Fruit fly (Drosophila melanogaster) whole organism, embryonic: ENCODE results near the gene iav.

Experiments
- ATbp ChIP-seq: fragments of 200-800 bp; sonication (Bioruptor generic); optimal IDR thresholded peaks from 2 replicates; lab custom pipeline; 2017; ENCODE audit warnings: missing biosample characterization, mild to moderate bottlenecking, missing genetic modification characterization, missing genetic modification reagents
- Abd-B ChIP-seq: fragments of 200-800 bp; sonication (Bioruptor generic); optimal IDR thresholded peaks from 2 replicates; lab custom pipeline; 2018; ENCODE audit warnings: missing biosample characterization, mild to moderate bottlenecking, missing genetic modification characterization, moderate library complexity
- Ada2b ChIP-seq: fragments of 200-800 bp; sonication (Bioruptor generic); IDR thresholded peaks from 2 replicates; pipeline ENCODE4 v1.3.6; 2022; ENCODE audit warnings: missing biosample characterization, missing genetic modification characterization
- Atf6 ChIP-seq: fragments of 200-800 bp; sonication (Bioruptor generic); IDR thresholded peaks from 2 replicates; pipeline ENCODE4 v1.3.6; 2022; ENCODE audit warnings: missing biosample characterization, missing genetic modification characterization
- Awh ChIP-seq: fragments of 200-800 bp; sonication (Bioruptor generic); IDR thresholded peaks from 2 replicates; pipeline ENCODE4, ENCODE4 v1.3.6; 2022; ENCODE audit warnings: missing biosample characterization, missing genetic modification characterization
- B-H2 ChIP-seq: fragments of 200-800 bp; sonication (Bioruptor generic); optimal IDR thresholded peaks from 2 replicates; lab custom pipeline; 2018; ENCODE audit warnings: missing biosample characterization, mild to moderate bottlenecking, missing genetic modification characterization
- CG11085 ChIP-seq: fragments of 200-800 bp; sonication (Bioruptor generic); IDR thresholded peaks from 2 replicates; pipeline ENCODE4 v1.3.6; 2022; ENCODE audit warnings: missing biosample characterization, missing genetic modification characterization
- CG1603 ChIP-seq: fragments of 200-800 bp; sonication (Bioruptor generic); optimal IDR thresholded peaks from 2 replicates; lab custom pipeline; 2019; ENCODE audit warnings: missing biosample characterization, mild to moderate bottlenecking, missing genetic modification characterization, moderate library complexity
- CG17328 ChIP-seq: fragments of 200-800 bp; sonication (Bioruptor generic); IDR thresholded peaks from 2 replicates; pipeline ENCODE4 v1.3.6; 2022; ENCODE audit warnings: missing biosample characterization, missing genetic modification characterization
- CG18011 ChIP-seq: fragments of 200-800 bp; sonication (Bioruptor generic); optimal IDR thresholded peaks from 2 replicates; lab custom pipeline; 2017; ENCODE audit warnings: missing biosample characterization, missing genetic modification characterization, mild to moderate bottlenecking, moderate library complexity, missing genotype
- CG2678 ChIP-seq: fragments of 200-800 bp; sonication (Bioruptor generic); optimal IDR thresholded peaks from 3 replicates; lab custom pipeline; 2019; ENCODE audit warnings: missing biosample characterization, mild to moderate bottlenecking, missing genetic modification characterization, moderate library complexity
- CG32532 ChIP-seq: fragments of 200-800 bp; sonication (Bioruptor generic); IDR thresholded peaks from 2 replicates; pipeline ENCODE4 v1.3.6; 2022; ENCODE audit warnings: missing biosample characterization, missing genetic modification characterization
- CG5953 ChIP-seq: fragments of 200-800 bp; sonication (Bioruptor generic); IDR thresholded peaks from 2 replicates; pipeline ENCODE4 v1.3.6; 2022; ENCODE audit warnings: missing biosample characterization, missing genetic modification characterization
- CG7839 ChIP-seq: fragments of 200-800 bp; sonication (Bioruptor generic); optimal IDR thresholded peaks from 3 replicates; lab custom pipeline; 2018; ENCODE audit warnings: missing biosample characterization, mild to moderate bottlenecking, missing genetic modification characterization, moderate library complexity
- CG8290 ChIP-seq, 3 experiments: fragments of 200-800 bp; sonication (Bioruptor generic); optimal IDR thresholded peaks; 2 replicates each; lab custom pipeline; 2016 to 2019; ENCODE audit warnings: missing biosample characterization in 3 of 3, missing genetic modification characterization in 3 of 3, mild to moderate bottlenecking in 2 of 3, moderate library complexity in 1 of 3
- CG8388 ChIP-seq: fragments of 200-800 bp; sonication (Bioruptor generic); optimal IDR thresholded peaks from 2 replicates; lab custom pipeline; 2019; ENCODE audit warnings: missing biosample characterization, mild to moderate bottlenecking, missing genetic modification characterization, moderate library complexity
- CG9215 ChIP-seq: fragments of 200-800 bp; sonication (Bioruptor generic); IDR thresholded peaks from 2 replicates; pipeline ENCODE4 v1.3.6; 2022; ENCODE audit warnings: missing biosample characterization, missing genetic modification characterization
- Dp ChIP-seq: fragments of 200-800 bp; sonication (Bioruptor generic); optimal IDR thresholded peaks from 2 replicates; lab custom pipeline; 2018; ENCODE audit warnings: missing biosample characterization, mild to moderate bottlenecking, missing genetic modification characterization, moderate library complexity
- Elba2 ChIP-seq: fragments of 200-800 bp; sonication (Bioruptor generic); optimal IDR thresholded peaks from 3 replicates; lab custom pipeline; 2016; ENCODE audit warnings: missing biosample characterization, missing genetic modification characterization
- H2.0 ChIP-seq: fragments of 200-800 bp; sonication (Bioruptor generic); IDR thresholded peaks from 2 replicates; pipeline ENCODE4 v1.3.6; 2022; ENCODE audit warnings: missing biosample characterization, missing genetic modification characterization
- HLH3B ChIP-seq: fragments of 200-800 bp; sonication (Bioruptor generic); IDR thresholded peaks from 2 replicates; pipeline ENCODE4 v1.3.6; 2022; ENCODE audit warnings: missing biosample characterization, missing genetic modification characterization
- Hr78 ChIP-seq, 2 experiments: fragments of 200-800 bp in 1 of 2; fragments of >200 bp in 1 of 2; sonication (Bioruptor generic) in 1 of 2; optimal IDR thresholded peaks; 2 replicates each; lab custom pipeline; 2017 to 2019; ENCODE audit warnings: missing biosample characterization in 2 of 2, missing genetic modification characterization in 2 of 2, mild to moderate bottlenecking in 1 of 2, moderate library complexity in 1 of 2
- Jarid2 ChIP-seq: fragments of 200-800 bp; sonication (Bioruptor generic); optimal IDR thresholded peaks from 3 replicates; lab custom pipeline; 2017; ENCODE audit warnings: mild to moderate bottlenecking, missing biosample characterization, missing genetic modification reagents, missing genetic modification characterization
- Mes4 ChIP-seq: fragments of 200-800 bp; sonication (Bioruptor generic); optimal IDR thresholded peaks from 2 replicates; lab custom pipeline; 2016; ENCODE audit warnings: missing biosample characterization, missing genetic modification characterization
- Optix ChIP-seq: fragments of 200-800 bp; sonication (Bioruptor generic); IDR thresholded peaks from 3 replicates; pipeline ENCODE4 v1.3.6; 2022; ENCODE audit warnings: missing biosample characterization, missing genetic modification characterization
- Ssrp ChIP-seq: fragments of 200-800 bp; sonication (Bioruptor generic); optimal IDR thresholded peaks from 2 replicates; lab custom pipeline; 2018; ENCODE audit warnings: missing biosample characterization, mild to moderate bottlenecking, missing genetic modification characterization, moderate library complexity
- Xrp1 ChIP-seq: fragments of 200-800 bp; sonication (Bioruptor generic); IDR thresholded peaks from 2 replicates; pipeline ENCODE4 v1.3.6; 2022; ENCODE audit warnings: missing biosample characterization, missing genetic modification characterization
- amos ChIP-seq: fragments of 200-800 bp; sonication (Bioruptor generic); IDR thresholded peaks from 2 replicates; pipeline ENCODE4 v1.3.6; 2022; ENCODE audit warnings: missing biosample characterization, missing genetic modification characterization; ENCODE audit not compliant: partially characterized antibody
- ap ChIP-seq: fragments of 200-800 bp; sonication (Bioruptor generic); IDR thresholded peaks from 2 replicates; pipeline ENCODE4 v1.3.6; 2022; ENCODE audit warnings: missing biosample characterization, missing genetic modification characterization
- caup ChIP-seq: fragments of 200-800 bp; sonication (Bioruptor generic); optimal IDR thresholded peaks from 3 replicates; lab custom pipeline; 2017; ENCODE audit warnings: missing biosample characterization, mild to moderate bottlenecking, missing genetic modification characterization, moderate library complexity; ENCODE audit not compliant: severe bottlenecking
- ci ChIP-seq: fragments of 200-800 bp; sonication (Bioruptor generic); IDR thresholded peaks from 3 replicates; pipeline ENCODE4 v1.3.6; 2022; ENCODE audit warnings: missing biosample characterization, missing genetic modification characterization
- dmrt99B ChIP-seq: fragments of 200-800 bp; sonication (Bioruptor generic); optimal IDR thresholded peaks from 2 replicates; lab custom pipeline; 2018; ENCODE audit warnings: missing biosample characterization, mild to moderate bottlenecking, missing genetic modification characterization, moderate library complexity
- dysf ChIP-seq: fragments of 200-800 bp; sonication (Bioruptor generic); IDR thresholded peaks from 3 replicates; pipeline ENCODE4 v1.3.6; 2022; ENCODE audit warnings: missing biosample characterization, missing genetic modification characterization
- gem ChIP-seq: fragments of 200-800 bp; sonication (Bioruptor generic); optimal IDR thresholded peaks from 2 replicates; lab custom pipeline; 2019; ENCODE audit warnings: missing biosample characterization, mild to moderate bottlenecking, missing genetic modification characterization, moderate library complexity
- her ChIP-seq: fragments of 200-800 bp; sonication (Bioruptor generic); optimal IDR thresholded peaks from 2 replicates; lab custom pipeline; 2016; ENCODE audit warnings: missing biosample characterization, missing genetic modification characterization
- hkb ChIP-seq, 2 experiments: fragments of 200-800 bp in 1 of 2; fragments of >200 bp in 1 of 2; sonication (Bioruptor generic) in 1 of 2; IDR thresholded peaks in 1 of 2; optimal IDR thresholded peaks in 1 of 2; 2 replicates each; pipeline versions ENCODE4 v1.3.6 to Lab custom; 2017 to 2022; ENCODE audit warnings: missing biosample characterization in 1 of 2, missing genetic modification characterization in 1 of 2
- mld ChIP-seq: fragments of 200-800 bp; sonication (Bioruptor generic); IDR thresholded peaks from 3 replicates; pipeline ENCODE4 v1.3.6; 2022; ENCODE audit warnings: missing biosample characterization, missing genetic modification characterization; ENCODE audit not compliant: partially characterized antibody
- nmo ChIP-seq: fragments of 200-800 bp; sonication (Bioruptor generic); optimal IDR thresholded peaks from 2 replicates; lab custom pipeline; 2018; ENCODE audit warnings: missing biosample characterization, mild to moderate bottlenecking, missing genetic modification characterization, moderate library complexity
- otp ChIP-seq: fragments of 200-800 bp; sonication (Bioruptor generic); IDR thresholded peaks from 3 replicates; pipeline ENCODE4, ENCODE4 v1.3.6; 2022; ENCODE audit warnings: missing biosample characterization, missing genetic modification characterization
- phol ChIP-seq: fragments of 200-800 bp; sonication (Bioruptor generic); optimal IDR thresholded peaks from 3 replicates; lab custom pipeline; 2018; ENCODE audit warnings: missing biosample characterization, mild to moderate bottlenecking, missing genetic modification characterization, moderate library complexity
- prd ChIP-seq, 3 experiments: fragments of >200 bp in 2 of 3; fragments of 200-800 bp in 1 of 3; sonication (Bioruptor generic) in 1 of 3; optimal IDR thresholded peaks in 2 of 3; IDR thresholded peaks in 1 of 3; 2 replicates in 2 of 3; 3 replicates in 1 of 3; pipeline versions ENCODE4 v1.3.6 to Lab custom; 2017 to 2022; ENCODE audit warnings: missing biosample characterization in 1 of 3, missing genetic modification characterization in 1 of 3
- sisA ChIP-seq: fragments of 200-800 bp; sonication (Bioruptor generic); IDR thresholded peaks from 2 replicates; pipeline ENCODE4 v1.3.6; 2022; ENCODE audit warnings: missing biosample characterization, missing genetic modification characterization
- sr ChIP-seq: fragments of 200-800 bp; sonication (Bioruptor generic); IDR thresholded peaks from 3 replicates; pipeline ENCODE4 v1.3.6; 2022; ENCODE audit warnings: missing biosample characterization, missing genetic modification characterization
- stc ChIP-seq: fragments of 200-800 bp; sonication (Bioruptor generic); IDR thresholded peaks from 2 replicates; pipeline ENCODE4 v1.3.6; 2022; ENCODE audit warnings: missing biosample characterization, missing genetic modification characterization
- tll ChIP-seq, 2 experiments: fragments of 200-800 bp in 1 of 2; fragments of >200 bp in 1 of 2; sonication (Bioruptor generic) in 1 of 2; optimal IDR thresholded peaks; 2 replicates each; lab custom pipeline; 2017 to 2019; ENCODE audit warnings: missing biosample characterization in 2 of 2, missing genetic modification characterization in 2 of 2, mild to moderate bottlenecking in 1 of 2, moderate library complexity in 1 of 2

Gene iav

dm6 chrX:6794190-6794589 lies 19.6 kb upstream of the iav start (continued):
- no peak for TF ChIP-seq Hr78 (GFP tag; optimal IDR thresholded peaks at IDR 0.05; lab: Kevin White, UChicago)
- peak; percentile 81 for TF ChIP-seq her (GFP tag; lab: Kevin White, UChicago)
- TF ChIP-seq CG11085 (GFP tag; lab: Robert Waterston, UW), result peak; percentile 60
- TF ChIP-seq caup (GFP tag; lab: Kevin White, UChicago), result peak; percentile 80
- TF ChIP-seq CG18011 (GFP tag; lab: Kevin White, UChicago), result peak; percentile 62
- no peak for TF ChIP-seq mld
- no peak for TF ChIP-seq Elba2 (GFP tag; lab: Kevin White, UChicago)
- no peak for TF ChIP-seq B-H2 (GFP tag; lab: Kevin White, UChicago)
- TF ChIP-seq tll (GFP tag; optimal IDR thresholded peaks at IDR 0.05; lab: Kevin White, UChicago), result no peak

dm6 chrX:6794826-6795225 lies 19.0 kb upstream of the iav start:
- TF ChIP-seq H2.0 (GFP tag; lab: Robert Waterston, UW) (peak; percentile 27; the same call in 1 of the 2 replicates), CG17328 (0 out of 2 replicates have a peak, but pooled peaks have one; percentile 31), hkb (optimal IDR thresholded peaks at IDR 0.05; lab: Kevin White, UChicago) (no peak), hkb (GFP tag; IDR thresholded peaks at IDR 0.05; lab: Robert Waterston, UW) (peak; percentile 50; the same call in 1 of the 2 replicates), Ada2b (0 out of 2 replicates have a peak, but pooled peaks have one; percentile 28), Atf6 (GFP tag; lab: Robert Waterston, UW) (peak; percentile 42; the same call in 1 of the 2 replicates), HLH3B (0 out of 2 replicates have a peak, but pooled peaks have one; percentile 19), Jarid2 (GFP tag; lab: Kevin White, UChicago) (no peak), CG7839 (tag; lab: Kevin White, UChicago) (peak; percentile 4), otp (GFP tag; lab: Robert Waterston, UW) (0 out of 3 replicates have a peak, but pooled peaks have one; percentile 29), sisA (GFP tag; lab: Robert Waterston, UW) (peak; percentile 31; the same call in 1 of the 2 replicates), Ssrp (peak; percentile 42), CG32532 (GFP tag; lab: Robert Waterston, UW) (peak; percentile 23; the same call in 1 of the 2 replicates), phol (tag; lab: Kevin White, UChicago) (peak; percentile 30), CG1603 (peak; percentile 48), sr (GFP tag; lab: Robert Waterston, UW) (peak; percentile 79), prd (optimal IDR thresholded peaks at IDR 0.05; lab: Kevin White, UChicago) (no peak), prd (GFP tag; IDR thresholded peaks at IDR 0.05; lab: Robert Waterston, UW) (peak; percentile 37; the same call in 1 of the 3 replicates), Xrp1 (0 out of 2 replicates have a peak, but pooled peaks have one; percentile 45), her (GFP tag; lab: Kevin White, UChicago) (no peak), Abd-B (GFP tag; lab: Kevin White, UChicago) (peak; percentile 20), Awh (GFP tag; lab: Robert Waterston, UW) (peak; percentile 50; the same call in 1 of the 2 replicates), CG2678 (tag; lab: Kevin White, UChicago) (peak; percentile 6), CG9215 (peak; percentile 7; the same call in 1 of the 2 replicates), Optix (0 out of 3 replicates have a peak, but pooled peaks have one; percentile 36), stc (0 out of 2 replicates have a peak, but pooled peaks have one; percentile 22), Mes4 (GFP tag; lab: Kevin White, UChicago) (no peak), CG5953 (GFP tag; lab: Robert Waterston, UW) (peak; percentile 42; the same call in 1 of the 2 replicates), ap (GFP tag; lab: Robert Waterston, UW) (0 out of 2 replicates have a peak, but pooled peaks have one; percentile 17), CG8290 (GFP tag; optimal IDR thresholded peaks at IDR 0.05; lab: Kevin White, UChicago) (no peak), CG8290 (tag; optimal IDR thresholded peaks at IDR 0.05; lab: Kevin White, UChicago) (peak in 1 of 2 experiments; percentile 2), Dp (GFP tag; lab: Kevin White, UChicago) (no peak), CG8388 (GFP tag; lab: Kevin White, UChicago) (peak; percentile 7), dysf (GFP tag; lab: Robert Waterston, UW) (0 out of 3 replicates have a peak, but pooled peaks have one; percentile 18), nmo (GFP tag; lab: Kevin White, UChicago) (peak; percentile 2), amos (GFP tag; lab: Robert Waterston, UW) (no peak), ci (GFP tag; lab: Robert Waterston, UW) (peak; percentile 64; the same call in 1 of the 3 replicates), ATbp (peak; percentile 32), dmrt99B (tag; lab: Kevin White, UChicago) (peak; percentile 49), gem (tag; lab: Kevin White, UChicago) (peak; percentile 15)
